ENCODE assay signal across 3 worm cellular contexts in the genomic region with DNA sequence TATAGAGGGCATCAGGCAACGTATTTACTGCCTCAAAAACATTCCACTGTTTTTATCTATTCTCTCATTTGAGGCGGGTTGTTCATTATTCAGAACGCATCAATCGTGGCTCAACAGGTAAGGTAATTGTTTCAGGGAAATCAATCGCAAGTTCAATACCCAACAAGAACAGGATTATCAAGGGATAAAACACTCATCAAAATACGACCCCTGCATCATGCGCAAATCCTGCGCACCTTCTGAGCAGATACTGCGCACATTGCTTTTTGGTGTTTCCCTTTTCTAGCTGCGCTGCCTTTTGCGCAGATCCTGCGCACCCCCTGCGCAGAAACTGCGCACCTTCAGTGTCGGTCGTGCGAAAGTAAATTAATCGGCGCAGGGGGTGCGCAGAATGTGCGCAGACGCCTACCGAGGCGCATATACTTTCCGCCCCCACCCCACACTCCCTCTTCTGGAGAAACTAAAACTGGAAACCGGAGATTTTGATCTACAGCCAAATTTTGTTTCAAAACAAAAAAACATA.
TF ChIP-seq lines count a peak whose summit lies in the region.
"Not testable (repeated sequence)": the region's sequence is repeated elsewhere in the genome, so short reads cannot be mapped to it uniquely, and the experiment has no call there.

A gene (plus strand): TSS at position 51 of the 523 bp plus-strand sequence.

TF ChIP-seq in whole organism, L4 larva, 104 proteins besides CTCF, POLR2A, EP300 and RAD21:
- peak; percentile 78 for TF ChIP-seq set-16 (GFP tag; IDR thresholded peaks at IDR 0.05; lab: Robert Waterston, UW)
- peak; percentile 65; the same call in 1 of the 2 replicates for TF ChIP-seq egl-43 (GFP tag; IDR thresholded peaks at IDR 0.05; lab: Robert Waterston, UW)
- 0 out of 2 replicates have a peak, but pooled peaks have one; percentile 33 for TF ChIP-seq F44E2.7 (GFP tag; IDR thresholded peaks at IDR 0.05; lab: Robert Waterston, UW)

TF ChIP-seq in whole organism, early embryonic, 17 proteins besides CTCF, POLR2A, EP300 and RAD21:
- 0 out of 2 replicates have a peak, but pooled peaks have one; percentile 11 for TF ChIP-seq scrt-1 (GFP tag; IDR thresholded peaks at IDR 0.05; lab: Robert Waterston, UW)
TF ChIP-seq in whole organism, early embryonic: peak in this region for 1; not testable (repeated sequence) for 16.

TF ChIP-seq in whole organism, young adult, 124 proteins besides CTCF, POLR2A, EP300 and RAD21:
- TF ChIP-seq F37B4.10 (GFP tag; IDR thresholded peaks at IDR 0.05; lab: Robert Waterston, UW): 0 out of 2 replicates have a peak, but pooled peaks have one; percentile 63
- not testable (repeated sequence) for TF ChIP-seq rpc-1 (optimal IDR thresholded peaks at IDR 0.05; lab: Kevin White, UChicago)
- TF ChIP-seq rpc-1 (tag; optimal IDR thresholded peaks at IDR 0.05; lab: Kevin White, UChicago): peak; percentile 20
- TF ChIP-seq Y95B8A.8 (GFP tag; IDR thresholded peaks at IDR 0.05; lab: Robert Waterston, UW): 0 out of 2 replicates have a peak, but pooled peaks have one; percentile 15
- TF ChIP-seq egrh-3 (GFP tag; IDR thresholded peaks at IDR 0.05; lab: Robert Waterston, UW): peak; percentile 26; the same call in 1 of the 2 replicates
- TF ChIP-seq zfh-2 (GFP tag; conservative IDR thresholded peaks at IDR 0.05; lab: Robert Waterston, UW): 0 out of 2 replicates have a peak, but pooled peaks have one; percentile 11
